Worm (Caenorhabditis elegans) whole organism, early embryonic: ENCODE measurements around the gene immt-2.

Experiments used
- B0310.2 ChIP-seq: sonication (generic microtip); optimal IDR thresholded peaks from 2 replicates; lab custom pipeline; 2016; ENCODE audit warnings: mild to moderate bottlenecking, missing genetic modification characterization, missing compliant biosample characterization
- F13C5.2 ChIP-seq: sonication (generic microtip); optimal IDR thresholded peaks from 2 replicates; lab custom pipeline; 2017; ENCODE audit warnings: mild to moderate bottlenecking, missing genetic modification characterization, inconsistent platforms, missing compliant biosample characterization
- aly-1 ChIP-seq: sonication (generic microtip); optimal IDR thresholded peaks from 2 replicates; lab custom pipeline; 2016; ENCODE audit warnings: missing genetic modification characterization, missing compliant biosample characterization
- ama-1 ChIP-seq: fragments of 150-350 bp; optimal IDR thresholded peaks from 2 replicates; lab custom pipeline; 2014
- ceh-13 ChIP-seq: fragments of 200-800 bp; sonication (Bioruptor generic); optimal IDR thresholded peaks from 2 replicates; lab custom pipeline; 2018; ENCODE audit warnings: mild to moderate bottlenecking, missing genetic modification characterization, missing compliant biosample characterization
- ceh-36 ChIP-seq: sonication (generic microtip); optimal IDR thresholded peaks from 2 replicates; lab custom pipeline; 2016; ENCODE audit warnings: missing genetic modification characterization, inconsistent platforms, missing compliant biosample characterization
- ets-7 ChIP-seq: sonication (generic microtip); optimal IDR thresholded peaks from 2 replicates; lab custom pipeline; 2016; ENCODE audit warnings: missing genotype, missing genetic modification characterization, missing compliant biosample characterization
- flt-1 ChIP-seq: fragments of 200-800 bp; sonication (Bioruptor generic); IDR thresholded peaks from 2 replicates; pipeline ENCODE4 v1.3.6; 2022; ENCODE audit warnings: missing genetic modification characterization, missing compliant biosample characterization
- hmbx-1 ChIP-seq: sonication (generic microtip); optimal IDR thresholded peaks from 2 replicates; lab custom pipeline; 2016; ENCODE audit warnings: mild to moderate bottlenecking, missing genetic modification characterization, missing compliant biosample characterization
- hmg-4 ChIP-seq: fragments of 200-800 bp; sonication (Bioruptor generic); optimal IDR thresholded peaks from 2 replicates; lab custom pipeline; 2018; ENCODE audit warnings: mild to moderate bottlenecking, missing genetic modification characterization, missing compliant biosample characterization
- hnd-1 ChIP-seq: sonication (generic microtip); optimal IDR thresholded peaks from 2 replicates; lab custom pipeline; 2016; ENCODE audit warnings: missing genetic modification characterization, missing compliant biosample characterization
- pes-1 ChIP-seq: fragments of 200-800 bp; sonication (Bioruptor generic); IDR thresholded peaks from 2 replicates; pipeline ENCODE4 v1.3.6; 2022; ENCODE audit warnings: missing genetic modification reagents, missing genetic modification characterization, missing compliant biosample characterization
- scrt-1 ChIP-seq: fragments of 200-800 bp; sonication (Bioruptor generic); IDR thresholded peaks from 2 replicates; pipeline ENCODE4 v1.3.6; 2022; ENCODE audit warnings: missing genetic modification characterization, missing compliant biosample characterization
- sea-1 ChIP-seq: fragments of 200-800 bp; sonication (Bioruptor generic); conservative IDR thresholded peaks from 2 replicates; pipeline ENCODE4 v1.3.6; 2022; ENCODE audit warnings: missing genetic modification characterization, missing compliant biosample characterization
- tbx-11 ChIP-seq: fragments of 200-800 bp; sonication (Bioruptor generic); IDR thresholded peaks from 2 replicates; pipeline ENCODE4 v1.3.6; 2022; ENCODE audit warnings: missing genetic modification characterization, missing compliant biosample characterization
- tbx-37 ChIP-seq: fragments of 200-800 bp; sonication (Bioruptor generic); conservative IDR thresholded peaks from 2 replicates; pipeline ENCODE4 v1.3.6; 2022; ENCODE audit warnings: missing genetic modification reagents, missing genetic modification characterization, missing compliant biosample characterization
- tra-4 ChIP-seq: sonication (generic microtip); optimal IDR thresholded peaks from 2 replicates; lab custom pipeline; 2017; ENCODE audit warnings: missing genetic modification characterization, missing compliant biosample characterization

The immt-2 gene

DNA sequence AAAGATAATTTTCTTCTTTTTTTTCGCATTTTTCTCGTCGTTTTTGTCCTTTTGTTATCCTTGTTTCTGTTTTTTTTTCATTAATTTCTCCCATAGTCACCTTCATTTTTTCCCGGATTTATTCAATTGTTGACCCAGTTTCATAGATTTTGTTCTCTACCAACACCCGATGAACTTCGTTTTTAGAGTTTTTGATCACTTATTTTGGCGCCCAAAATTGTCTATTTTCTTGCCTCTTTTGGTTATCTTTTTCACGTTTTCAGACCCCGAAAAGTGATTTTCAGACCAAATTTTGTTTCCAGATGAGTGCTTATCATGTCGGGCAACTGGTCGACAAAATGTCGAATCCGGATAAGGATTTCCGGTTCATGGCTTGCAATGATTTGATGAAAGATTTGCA, 13.5 kb downstream of the immt-2 start, which contains the start of gene cand-1:
Gene cand-1 (plus strand): TSS at position 301 of the 400 bp plus-strand sequence.
- TF ChIP-seq ets-7 (tag; lab: Kevin White, UChicago) (no peak), ceh-36 (tag; lab: Kevin White, UChicago) (no peak), flt-1 (GFP tag; lab: Robert Waterston, UW) (no peak), scrt-1 (GFP tag; lab: Robert Waterston, UW) (no peak), tra-4 (tag; lab: Kevin White, UChicago) (no peak), ceh-13 (no peak), ama-1 (lab: Kevin White, UChicago) (no peak), F13C5.2 (tag; lab: Kevin White, UChicago) (no peak), hnd-1 (tag; lab: Kevin White, UChicago) (no peak), hmbx-1 (no peak), hmg-4 (no peak), tbx-37 (GFP tag; lab: Robert Waterston, UW) (no peak), sea-1 (GFP tag; lab: Robert Waterston, UW) (no peak), pes-1 (GFP tag; lab: Robert Waterston, UW) (no peak), aly-1 (no peak), B0310.2 (tag; lab: Kevin White, UChicago) (no peak), tbx-11 (GFP tag; lab: Robert Waterston, UW) (no peak)

DNA sequence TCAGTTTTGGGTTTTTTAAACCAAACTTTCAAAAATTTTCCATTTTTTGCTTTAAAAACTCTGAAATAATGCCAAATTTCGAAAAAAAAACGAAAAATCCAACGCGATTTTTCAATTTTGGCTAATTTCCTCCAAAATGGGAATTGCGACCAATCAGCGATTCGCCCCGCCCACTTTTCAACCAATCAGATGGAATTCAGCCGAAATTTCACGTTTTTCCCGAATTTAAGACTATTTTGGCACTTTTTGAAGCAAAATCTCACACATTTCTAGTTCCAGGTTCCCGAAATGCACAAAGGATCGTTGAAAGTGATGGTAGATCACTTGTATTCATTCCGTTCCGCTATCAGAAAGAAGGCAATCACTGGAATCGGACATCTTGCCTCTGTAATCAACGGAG, 15.7 kb downstream of the immt-2 start:
- TF ChIP-seq ets-7 (tag; lab: Kevin White, UChicago), result no peak
- TF ChIP-seq ama-1 (lab: Kevin White, UChicago), result no peak
- no peak for TF ChIP-seq tbx-11 (GFP tag; lab: Robert Waterston, UW)
- no peak for TF ChIP-seq pes-1 (GFP tag; lab: Robert Waterston, UW)
- no peak for TF ChIP-seq F13C5.2 (tag; lab: Kevin White, UChicago)
- TF ChIP-seq aly-1, result no peak
- no peak for TF ChIP-seq tra-4 (tag; lab: Kevin White, UChicago)
- TF ChIP-seq hmg-4, result no peak

DNA sequence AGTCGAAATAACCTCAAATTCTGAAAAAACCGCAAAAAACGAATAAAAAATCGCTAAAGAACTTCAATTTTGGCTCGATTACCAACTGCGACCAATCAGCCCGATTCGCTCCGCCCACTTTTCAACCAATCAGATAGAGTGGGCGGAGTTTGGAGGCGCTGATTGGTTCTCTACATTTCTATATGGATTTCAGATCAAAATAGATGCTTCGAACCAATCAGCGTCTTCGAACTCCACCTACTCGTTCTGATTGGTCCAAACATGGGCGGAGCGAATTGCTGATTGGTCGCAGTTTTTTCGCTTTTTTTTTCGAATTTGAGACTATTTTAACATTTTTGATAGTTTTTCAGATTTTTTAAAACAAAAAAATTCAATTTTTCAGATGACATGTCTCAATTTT, 19.1 kb downstream of the immt-2 start:
- no peak for TF ChIP-seq ama-1 (lab: Kevin White, UChicago)
- TF ChIP-seq ceh-13, result no peak
- TF ChIP-seq scrt-1 (GFP tag; lab: Robert Waterston, UW), result no peak
- no peak for TF ChIP-seq B0310.2 (tag; lab: Kevin White, UChicago)
- TF ChIP-seq flt-1 (GFP tag; lab: Robert Waterston, UW), result no peak
- no peak for TF ChIP-seq tbx-11 (GFP tag; lab: Robert Waterston, UW)
- TF ChIP-seq F13C5.2 (tag; lab: Kevin White, UChicago), result no peak
- no peak for TF ChIP-seq tbx-37 (GFP tag; lab: Robert Waterston, UW)
- no peak for TF ChIP-seq aly-1
- no peak for TF ChIP-seq ets-7 (tag; lab: Kevin White, UChicago)
- no peak for TF ChIP-seq hmbx-1
- TF ChIP-seq pes-1 (GFP tag; lab: Robert Waterston, UW), result no peak
- TF ChIP-seq tra-4 (tag; lab: Kevin White, UChicago), result no peak
- TF ChIP-seq hnd-1 (tag; lab: Kevin White, UChicago), result no peak
- no peak for TF ChIP-seq hmg-4

DNA sequence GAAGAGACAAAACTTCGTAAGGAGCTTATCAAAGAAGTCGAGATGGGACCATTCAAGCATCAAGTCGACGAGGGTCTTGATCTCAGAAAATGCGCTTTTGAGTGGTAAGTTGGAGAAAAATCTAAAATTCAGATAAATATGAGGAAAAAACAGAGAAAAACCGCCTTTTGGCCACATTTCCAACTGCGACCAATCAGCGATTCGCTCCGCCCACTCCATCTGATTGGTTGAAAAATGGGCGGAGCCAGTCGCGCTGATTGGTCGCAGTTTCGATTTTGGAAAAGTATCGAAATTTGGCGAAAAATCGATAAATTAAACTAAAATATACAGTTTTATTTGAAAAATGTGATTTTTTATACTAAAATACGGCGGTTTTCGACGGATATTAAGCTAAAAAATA, 22.8 kb downstream of the immt-2 start:
- TF ChIP-seq sea-1 (GFP tag; lab: Robert Waterston, UW) (no peak), hmg-4 (no peak), aly-1 (no peak), ceh-13 (no peak), ama-1 (lab: Kevin White, UChicago) (no peak), flt-1 (GFP tag; lab: Robert Waterston, UW) (no peak), ceh-36 (tag; lab: Kevin White, UChicago) (no peak), scrt-1 (GFP tag; lab: Robert Waterston, UW) (no peak), tbx-11 (GFP tag; lab: Robert Waterston, UW) (no peak), tra-4 (tag; lab: Kevin White, UChicago) (no peak), hmbx-1 (no peak), pes-1 (GFP tag; lab: Robert Waterston, UW) (no peak), hnd-1 (tag; lab: Kevin White, UChicago) (no peak), F13C5.2 (tag; lab: Kevin White, UChicago) (no peak), B0310.2 (tag; lab: Kevin White, UChicago) (no peak)

DNA sequence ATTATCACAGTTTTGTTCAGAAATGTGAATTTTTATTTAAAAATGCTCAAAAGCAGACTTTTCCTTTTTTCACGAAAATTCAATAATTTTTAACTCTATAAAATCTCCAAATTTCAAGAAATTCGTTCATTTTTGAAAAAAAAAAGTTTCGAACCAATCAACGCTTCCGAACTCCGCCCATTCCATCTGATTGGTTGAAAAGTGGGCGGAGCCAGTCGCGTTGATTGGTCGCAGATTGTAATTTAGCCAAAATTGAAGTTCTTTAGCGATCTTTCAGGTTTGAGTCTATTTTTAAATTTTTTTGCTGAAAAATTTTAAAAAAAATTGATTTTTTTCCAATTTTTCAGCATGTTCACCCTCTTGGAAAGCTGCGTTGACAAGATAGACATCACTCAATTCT, 23.3 kb downstream of the immt-2 start:
- TF ChIP-seq ama-1 (lab: Kevin White, UChicago), result no peak
- TF ChIP-seq tra-4 (tag; lab: Kevin White, UChicago), result no peak
- no peak for TF ChIP-seq F13C5.2 (tag; lab: Kevin White, UChicago)
- TF ChIP-seq ceh-36 (tag; lab: Kevin White, UChicago), result no peak
- no peak for TF ChIP-seq ceh-13
- no peak for TF ChIP-seq sea-1 (GFP tag; lab: Robert Waterston, UW)
- no peak for TF ChIP-seq scrt-1 (GFP tag; lab: Robert Waterston, UW)
- TF ChIP-seq hmg-4, result no peak
- TF ChIP-seq hnd-1 (tag; lab: Kevin White, UChicago), result no peak
- no peak for TF ChIP-seq pes-1 (GFP tag; lab: Robert Waterston, UW)

DNA sequence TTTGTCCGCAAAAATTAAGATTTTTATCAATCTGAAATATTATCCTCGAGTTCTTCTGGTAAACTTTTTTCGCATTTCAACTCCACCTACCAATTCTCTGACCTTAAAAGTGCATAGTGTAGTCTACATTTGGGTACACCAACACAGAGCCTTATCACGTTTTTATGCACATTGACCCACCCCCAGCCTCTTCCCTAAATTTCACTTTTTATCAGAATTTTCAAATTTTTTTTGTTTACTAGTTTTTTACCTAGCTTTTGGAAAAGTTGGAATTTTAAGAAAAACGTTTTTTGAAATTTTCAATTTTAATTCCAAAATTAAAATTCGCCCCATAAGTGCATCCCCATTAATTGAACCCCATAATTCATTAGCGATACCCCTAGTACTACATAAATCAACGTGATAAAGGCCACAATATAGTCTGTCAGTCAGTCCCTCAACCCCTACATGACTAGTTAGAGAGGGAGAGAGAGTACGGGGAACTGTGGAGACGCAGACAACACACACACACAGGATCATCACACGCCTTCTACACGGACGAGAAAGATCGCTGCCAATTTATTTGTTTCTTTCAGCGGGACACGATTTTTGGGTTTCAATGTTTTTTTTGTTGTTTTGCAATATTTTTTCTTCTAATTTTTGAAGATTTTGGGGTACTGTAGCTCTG, 25.6 kb downstream of the immt-2 start:
- TF ChIP-seq ama-1 (lab: Kevin White, UChicago) (no peak), ceh-36 (tag; lab: Kevin White, UChicago) (no peak), aly-1 (no peak), tbx-37 (GFP tag; lab: Robert Waterston, UW) (no peak), pes-1 (GFP tag; lab: Robert Waterston, UW) (no peak), F13C5.2 (tag; lab: Kevin White, UChicago) (no peak), tbx-11 (GFP tag; lab: Robert Waterston, UW) (no peak), tra-4 (tag; lab: Kevin White, UChicago) (no peak), sea-1 (GFP tag; lab: Robert Waterston, UW) (no peak), ets-7 (tag; lab: Kevin White, UChicago) (no peak), flt-1 (GFP tag; lab: Robert Waterston, UW) (no peak), hmbx-1 (no peak), B0310.2 (tag; lab: Kevin White, UChicago) (no peak)

DNA sequence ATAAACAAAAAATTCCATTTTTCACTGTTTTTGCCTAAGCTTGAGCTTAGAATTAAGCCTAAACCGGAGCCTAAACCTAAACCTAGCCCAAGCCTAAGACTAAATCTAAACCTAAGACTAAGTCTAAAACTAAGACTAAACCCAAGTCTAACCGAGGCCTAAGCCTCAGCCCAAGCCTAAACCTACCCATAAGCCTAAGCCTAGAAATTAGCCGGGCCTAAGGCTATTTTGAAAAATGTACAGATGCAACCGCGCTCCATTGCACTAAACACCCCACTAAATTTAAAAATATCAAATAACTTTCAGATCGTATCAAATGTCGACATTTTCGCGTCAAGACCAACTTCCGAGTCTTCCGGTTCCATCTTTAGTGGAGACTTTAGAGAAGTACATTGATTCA, 26.2 kb downstream of the immt-2 start, which contains the start of gene T20B3.1:
Gene T20B3.1 (plus strand): TSS at position 301 of the 400 bp plus-strand sequence.
- TF ChIP-seq tbx-11 (GFP tag; lab: Robert Waterston, UW) (no peak), scrt-1 (GFP tag; lab: Robert Waterston, UW) (no peak), ceh-36 (tag; lab: Kevin White, UChicago) (no peak), hmbx-1 (no peak), flt-1 (GFP tag; lab: Robert Waterston, UW) (no peak), aly-1 (no peak), pes-1 (GFP tag; lab: Robert Waterston, UW) (no peak), hmg-4 (no peak), tbx-37 (GFP tag; lab: Robert Waterston, UW) (no peak), ets-7 (tag; lab: Kevin White, UChicago) (no peak), hnd-1 (tag; lab: Kevin White, UChicago) (no peak), B0310.2 (tag; lab: Kevin White, UChicago) (no peak), sea-1 (GFP tag; lab: Robert Waterston, UW) (no peak), tra-4 (tag; lab: Kevin White, UChicago) (no peak), ama-1 (lab: Kevin White, UChicago) (no peak)
